Fruit fly (Drosophila melanogaster) whole organism, embryonic: ENCODE data around the gene CG5828.

Experiments used
- Ada2b ChIP-seq: fragments of 200-800 bp; sonication (Bioruptor generic); IDR thresholded peaks from 2 replicates; pipeline ENCODE4 v1.3.6; 2022; ENCODE audit warnings: missing biosample characterization, missing genetic modification characterization
- BEAF-32 ChIP-seq: fragments of 200-800 bp; sonication (Bioruptor generic); optimal IDR thresholded peaks from 3 replicates; lab custom pipeline; 2017; ENCODE audit warnings: missing biosample characterization, missing genetic modification characterization, mild to moderate bottlenecking, moderate library complexity, missing genetic modification reagents
- CG10209 ChIP-seq: fragments of 200-800 bp; sonication (Bioruptor generic); optimal IDR thresholded peaks from 3 replicates; lab custom pipeline; 2017; ENCODE audit warnings: missing biosample characterization, mild to moderate bottlenecking, missing genetic modification characterization, missing genetic modification reagents
- CG11085 ChIP-seq: fragments of 200-800 bp; sonication (Bioruptor generic); IDR thresholded peaks from 2 replicates; pipeline ENCODE4 v1.3.6; 2022; ENCODE audit warnings: missing biosample characterization, missing genetic modification characterization
- CG12071 ChIP-seq: fragments of 200-800 bp; sonication (Bioruptor generic); optimal IDR thresholded peaks from 3 replicates; lab custom pipeline; 2018; ENCODE audit warnings: missing biosample characterization, mild to moderate bottlenecking, missing genetic modification characterization
- CG12659 ChIP-seq: fragments of 200-800 bp; sonication (Bioruptor generic); optimal IDR thresholded peaks from 3 replicates; lab custom pipeline; 2017; ENCODE audit warnings: mild to moderate bottlenecking, missing biosample characterization, missing genetic modification reagents, missing genetic modification characterization
- CG13424 ChIP-seq: fragments of 200-800 bp; sonication (Bioruptor generic); optimal IDR thresholded peaks from 2 replicates; lab custom pipeline; 2019; ENCODE audit warnings: missing biosample characterization, mild to moderate bottlenecking, missing genetic modification characterization, moderate library complexity
- CG15601 ChIP-seq: fragments of 200-800 bp; sonication (Bioruptor generic); optimal IDR thresholded peaks from 3 replicates; lab custom pipeline; 2019; ENCODE audit warnings: missing biosample characterization, mild to moderate bottlenecking, missing genetic modification characterization, moderate library complexity
- CG1603 ChIP-seq: fragments of 200-800 bp; sonication (Bioruptor generic); optimal IDR thresholded peaks from 2 replicates; lab custom pipeline; 2019; ENCODE audit warnings: missing biosample characterization, mild to moderate bottlenecking, missing genetic modification characterization, moderate library complexity
- CG16813 ChIP-seq: fragments of 200-800 bp; sonication (Bioruptor generic); IDR thresholded peaks from 3 replicates; pipeline ENCODE4 v1.3.6; 2022; ENCODE audit warnings: missing biosample characterization, missing genetic modification characterization; ENCODE audit not compliant: partially characterized antibody
- CG17186 ChIP-seq: fragments of 200-800 bp; sonication (Bioruptor generic); optimal IDR thresholded peaks from 3 replicates; lab custom pipeline; 2017; ENCODE audit warnings: missing biosample characterization, missing genetic modification reagents, missing genetic modification characterization
- CG17328 ChIP-seq: fragments of 200-800 bp; sonication (Bioruptor generic); IDR thresholded peaks from 2 replicates; pipeline ENCODE4 v1.3.6; 2022; ENCODE audit warnings: missing biosample characterization, missing genetic modification characterization
- CG17359 ChIP-seq: fragments of 200-800 bp; sonication (Bioruptor generic); optimal IDR thresholded peaks from 3 replicates; lab custom pipeline; 2018; ENCODE audit warnings: missing biosample characterization, mild to moderate bottlenecking, missing genetic modification characterization, moderate library complexity
- CG1792 ChIP-seq: fragments of 200-800 bp; sonication (Bioruptor generic); optimal IDR thresholded peaks from 2 replicates; lab custom pipeline; 2016; ENCODE audit warnings: missing biosample characterization, missing genetic modification characterization
- CG18476 ChIP-seq: fragments of 200-800 bp; sonication (Bioruptor generic); optimal IDR thresholded peaks from 2 replicates; lab custom pipeline; 2016; ENCODE audit warnings: missing biosample characterization, mild to moderate bottlenecking, missing genetic modification characterization
- CG18619 ChIP-seq: fragments of 200-800 bp; sonication (Bioruptor generic); optimal IDR thresholded peaks from 3 replicates; lab custom pipeline; 2017; ENCODE audit warnings: missing biosample characterization, mild to moderate bottlenecking, missing genetic modification characterization
- CG3726 ChIP-seq: fragments of 200-800 bp; sonication (Bioruptor generic); IDR thresholded peaks from 3 replicates; pipeline ENCODE4, ENCODE4 v1.3.6; 2022; ENCODE audit warnings: missing biosample characterization, missing genetic modification characterization
- CG6683 ChIP-seq: fragments of 200-800 bp; sonication (Bioruptor generic); optimal IDR thresholded peaks from 2 replicates; lab custom pipeline; 2017; ENCODE audit warnings: missing biosample characterization, mild to moderate bottlenecking, missing genetic modification characterization, missing genetic modification reagents
- CG7357 ChIP-seq: fragments of 200-800 bp; sonication (Bioruptor generic); IDR thresholded peaks from 3 replicates; pipeline ENCODE4 v1.3.6; 2022; ENCODE audit warnings: missing biosample characterization, missing genetic modification characterization
- CG8359 ChIP-seq: fragments of 200-800 bp; sonication (Bioruptor generic); optimal IDR thresholded peaks from 2 replicates; lab custom pipeline; 2017; ENCODE audit warnings: missing biosample characterization, mild to moderate bottlenecking, missing genetic modification characterization, borderline replicate concordance
- CkIIα-i1 ChIP-seq: fragments of 200-800 bp; sonication (Bioruptor generic); IDR thresholded peaks from 2 replicates; pipeline ENCODE4 v1.3.6; 2022; ENCODE audit warnings: missing biosample characterization, missing genetic modification characterization
- CoRest ChIP-seq: fragments of 200-800 bp; sonication (Bioruptor generic); optimal IDR thresholded peaks from 3 replicates; lab custom pipeline; 2018; ENCODE audit warnings: missing biosample characterization, mild to moderate bottlenecking, missing genetic modification characterization, moderate library complexity
- D19A ChIP-seq: fragments of 200-800 bp; optimal IDR thresholded peaks from 3 replicates; lab custom pipeline; 2019; ENCODE audit warnings: missing biosample characterization, mild to moderate bottlenecking, missing genetic modification characterization, moderate library complexity
- Elba2 ChIP-seq: fragments of 200-800 bp; sonication (Bioruptor generic); optimal IDR thresholded peaks from 3 replicates; lab custom pipeline; 2016; ENCODE audit warnings: missing biosample characterization, missing genetic modification characterization
- Gsc ChIP-seq: fragments of 200-800 bp; sonication (Bioruptor generic); IDR thresholded peaks from 2 replicates; pipeline ENCODE4 v1.3.6; 2022; ENCODE audit warnings: missing biosample characterization, missing genetic modification characterization
- HLHmδ ChIP-seq: fragments of 200-800 bp; sonication (Bioruptor generic); optimal IDR thresholded peaks from 2 replicates; lab custom pipeline; 2018; ENCODE audit warnings: missing biosample characterization, mild to moderate bottlenecking, missing genetic modification characterization, moderate library complexity
- MTF-1 ChIP-seq: fragments of 200-800 bp; sonication (Bioruptor generic); optimal IDR thresholded peaks from 2 replicates; lab custom pipeline; 2018; ENCODE audit warnings: missing biosample characterization, mild to moderate bottlenecking, missing genetic modification characterization, borderline replicate concordance
- Neu2 ChIP-seq: fragments of 200-800 bp; sonication (Bioruptor generic); optimal IDR thresholded peaks from 3 replicates; lab custom pipeline; 2016; ENCODE audit warnings: missing biosample characterization, missing genetic modification characterization, borderline replicate concordance
- Nf-YA ChIP-seq: fragments of 200-800 bp; sonication (Bioruptor generic); IDR thresholded peaks from 2 replicates; pipeline ENCODE4 v1.3.6; 2022; ENCODE audit warnings: missing biosample characterization, missing genetic modification characterization
- Nf-YB ChIP-seq: fragments of 200-800 bp; sonication (Bioruptor generic); optimal IDR thresholded peaks from 3 replicates; lab custom pipeline; 2019; ENCODE audit warnings: missing biosample characterization, mild to moderate bottlenecking, missing genetic modification characterization, moderate library complexity
- abd-A ChIP-seq: fragments of 200-800 bp; sonication (Bioruptor generic); optimal IDR thresholded peaks from 3 replicates; lab custom pipeline; 2019; ENCODE audit warnings: missing biosample characterization, mild to moderate bottlenecking, missing genetic modification characterization, moderate library complexity
- ato ChIP-seq: fragments of 200-800 bp; sonication (Bioruptor generic); IDR thresholded peaks from 2 replicates; pipeline ENCODE4 v1.3.6; 2022; ENCODE audit warnings: missing biosample characterization, missing genetic modification characterization; ENCODE audit not compliant: partially characterized antibody
- cad ChIP-seq: fragments of >200 bp; optimal IDR thresholded peaks from 2 replicates; lab custom pipeline; 2017; ENCODE audit warnings: missing biosample characterization, missing genetic modification characterization
- crol ChIP-seq: fragments of 200-800 bp; sonication (Bioruptor generic); IDR thresholded peaks from 2 replicates; pipeline ENCODE4 v1.3.6; 2022; ENCODE audit warnings: missing biosample characterization, missing genetic modification characterization
- disco-r ChIP-seq: fragments of 200-800 bp; sonication (Bioruptor generic); optimal IDR thresholded peaks from 2 replicates; lab custom pipeline; 2016; ENCODE audit warnings: missing biosample characterization, missing genetic modification characterization
- eyg ChIP-seq: fragments of 200-800 bp; sonication (Bioruptor generic); optimal IDR thresholded peaks from 3 replicates; lab custom pipeline; 2016; ENCODE audit warnings: missing biosample characterization, missing genetic modification characterization
- klu ChIP-seq: fragments of 200-800 bp; sonication (Bioruptor generic); IDR thresholded peaks from 2 replicates; pipeline ENCODE4 v1.3.6; 2022; ENCODE audit warnings: missing biosample characterization, missing genetic modification characterization
- kni ChIP-seq: fragments of 200-800 bp; sonication (Bioruptor generic); optimal IDR thresholded peaks from 3 replicates; lab custom pipeline; 2017; ENCODE audit warnings: mild to moderate bottlenecking, missing biosample characterization, missing genetic modification reagents, missing genetic modification characterization
- mam ChIP-seq: fragments of 200-800 bp; sonication (Bioruptor generic); optimal IDR thresholded peaks from 3 replicates; lab custom pipeline; 2016; ENCODE audit warnings: missing biosample characterization, missing genetic modification characterization
- nerfin-1 ChIP-seq: fragments of 200-800 bp; sonication (Bioruptor generic); optimal IDR thresholded peaks from 3 replicates; lab custom pipeline; 2019; ENCODE audit warnings: missing biosample characterization, mild to moderate bottlenecking, missing genetic modification characterization, moderate library complexity
- pita ChIP-seq: fragments of 200-800 bp; sonication (Bioruptor generic); optimal IDR thresholded peaks from 2 replicates; lab custom pipeline; 2017; ENCODE audit warnings: missing biosample characterization, mild to moderate bottlenecking, missing genetic modification characterization
- ranshi ChIP-seq: fragments of 200-800 bp; sonication (Bioruptor generic); IDR thresholded peaks from 2 replicates; pipeline ENCODE4 v1.3.6; 2022; ENCODE audit warnings: missing biosample characterization, missing genetic modification characterization
- rib ChIP-seq: fragments of 200-800 bp; sonication (Bioruptor generic); IDR thresholded peaks from 2 replicates; pipeline ENCODE4 v1.3.6; 2022; ENCODE audit warnings: missing biosample characterization, missing genetic modification characterization
- sens-2 ChIP-seq: fragments of 200-800 bp; sonication (Bioruptor generic); IDR thresholded peaks from 2 replicates; pipeline ENCODE4 v1.3.6; 2022; ENCODE audit warnings: missing biosample characterization, missing genetic modification characterization
- sna ChIP-seq: fragments of 200-800 bp; sonication (Bioruptor generic); IDR thresholded peaks from 2 replicates; pipeline ENCODE4 v1.3.6; 2022; ENCODE audit warnings: missing biosample characterization, missing genetic modification characterization; ENCODE audit not compliant: partially characterized antibody
- so ChIP-seq: fragments of 200-800 bp; sonication (Bioruptor generic); IDR thresholded peaks from 3 replicates; pipeline ENCODE4 v1.3.6; 2022; ENCODE audit warnings: missing biosample characterization, missing genetic modification characterization
- trh ChIP-seq: fragments of 200-800 bp; sonication (Bioruptor generic); optimal IDR thresholded peaks from 2 replicates; lab custom pipeline; 2016; ENCODE audit warnings: missing biosample characterization, missing genetic modification characterization
- usp ChIP-seq: fragments of >200 bp; optimal IDR thresholded peaks from 2 replicates; lab custom pipeline; 2017; ENCODE audit warnings: missing biosample characterization, missing genetic modification characterization
- yki ChIP-seq: fragments of >200 bp; optimal IDR thresholded peaks from 3 replicates; lab custom pipeline; 2018
- zfh2 ChIP-seq: fragments of 200-800 bp; sonication (Bioruptor generic); optimal IDR thresholded peaks from 2 replicates; lab custom pipeline; 2016; ENCODE audit warnings: missing biosample characterization, missing genetic modification characterization

The CG5828 gene

DNA sequence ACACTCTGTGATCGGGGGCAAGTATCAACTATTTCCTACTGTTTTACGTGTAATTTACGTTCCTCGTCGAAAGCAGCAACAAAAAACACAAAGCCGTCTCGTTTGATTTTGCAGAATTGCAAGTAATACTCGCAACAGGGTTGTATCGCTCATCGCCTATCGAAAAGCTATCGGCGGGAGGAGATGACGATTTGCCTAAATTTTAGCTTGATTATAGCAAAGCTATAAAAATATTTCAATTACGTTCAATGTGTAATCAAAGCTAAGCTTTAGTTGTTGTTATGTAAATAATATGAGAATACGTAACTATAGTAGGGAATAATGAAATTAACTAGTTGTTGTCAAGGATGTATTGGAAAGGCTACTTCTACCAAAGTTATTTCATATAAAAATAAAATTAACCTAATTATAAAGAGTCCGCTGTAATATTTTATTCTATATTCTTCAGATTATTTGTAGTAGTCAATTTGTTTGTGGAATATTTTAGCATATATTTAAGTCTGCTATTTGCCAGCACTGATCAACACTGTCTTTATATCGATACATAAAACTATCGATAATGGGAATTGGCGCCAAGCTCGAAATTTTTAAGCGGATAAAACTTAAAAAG lies 34.0 kb upstream of the CG5828 start, which contains the start of gene Rpn11 (continued):
- TF ChIP-seq CG17186 (no peak), CG13424 (tag; lab: Kevin White, UChicago) (peak; percentile 70), abd-A (tag; lab: Kevin White, UChicago) (no peak), ato (GFP tag; lab: Robert Waterston, UW) (no peak), MTF-1 (no peak), trh (peak; percentile 36), CG1603 (peak; percentile 47), CG1792 (no peak), CG17359 (tag; lab: Kevin White, UChicago) (peak; percentile 53), CG18476 (GFP tag; lab: Kevin White, UChicago) (peak; percentile 37), CG7357 (GFP tag; lab: Robert Waterston, UW) (0 out of 3 replicates have a peak, but pooled peaks have one; percentile 25), nerfin-1 (peak; percentile 52), CG3726 (GFP tag; lab: Robert Waterston, UW) (no peak), D19A (tag; lab: Kevin White, UChicago) (peak; percentile 37), sens-2 (no peak), klu (GFP tag; lab: Robert Waterston, UW) (no peak), BEAF-32 (peak; percentile 78), CkIIα-i1 (GFP tag; lab: Robert Waterston, UW) (no peak), CG16813 (peak; percentile 46; the same call in 1 of the 3 replicates), Neu2 (GFP tag; lab: Kevin White, UChicago) (no peak), CG12071 (no peak), kni (no peak), cad (GFP tag; lab: Kevin White, UChicago) (no peak), CG15601 (tag; lab: Kevin White, UChicago) (peak; percentile 56), Nf-YB (GFP tag; lab: Kevin White, UChicago) (peak; percentile 37), yki (lab: Kevin White, UChicago) (no peak), Ada2b (GFP tag; lab: Robert Waterston, UW) (peak; percentile 41; the same call in 1 of the 2 replicates), ranshi (GFP tag; lab: Robert Waterston, UW) (0 out of 2 replicates have a peak, but pooled peaks have one; percentile 5), sna (GFP tag; lab: Robert Waterston, UW) (no peak), CG6683 (GFP tag; lab: Kevin White, UChicago) (no peak), CG12659 (GFP tag; lab: Kevin White, UChicago) (peak; percentile 71), so (no peak), crol (GFP tag; lab: Robert Waterston, UW) (no peak), pita (GFP tag; lab: Kevin White, UChicago) (no peak), CG17328 (GFP tag; lab: Robert Waterston, UW) (no peak), HLHmδ (GFP tag; lab: Kevin White, UChicago) (no peak), disco-r (no peak), CG8359 (GFP tag; lab: Kevin White, UChicago) (peak; percentile 8), CG11085 (GFP tag; lab: Robert Waterston, UW) (no peak), eyg (no peak), mam (GFP tag; lab: Kevin White, UChicago) (peak; percentile 24), Gsc (GFP tag; lab: Robert Waterston, UW) (no peak), CoRest (peak; percentile 84), zfh2 (GFP tag; lab: Kevin White, UChicago) (peak; percentile 36), CG18619 (GFP tag; lab: Kevin White, UChicago) (peak; percentile 35), Elba2 (GFP tag; lab: Kevin White, UChicago) (peak; percentile 4), rib (GFP tag; lab: Robert Waterston, UW) (no peak), CG10209 (GFP tag; lab: Kevin White, UChicago) (peak; percentile 58), usp (GFP tag; lab: Kevin White, UChicago) (no peak), Nf-YA (GFP tag; lab: Robert Waterston, UW) (no peak)
